Fruit fly (Drosophila melanogaster) whole organism, wandering third instar larva: Measurements from ENCODE around the gene CG12182.

ENCODE experiments used
- Abd-B ChIP-seq: fragments of >200 bp; optimal IDR thresholded peaks from 2 replicates; lab custom pipeline; 2017; ENCODE audit warnings: missing biosample characterization, missing genetic modification characterization
- Hr78 ChIP-seq: fragments of >200 bp; optimal IDR thresholded peaks from 2 replicates; lab custom pipeline; 2017; ENCODE audit warnings: missing biosample characterization, missing genetic modification characterization
- Mio ChIP-seq: sonication (Bioruptor generic); optimal IDR thresholded peaks from 2 replicates; lab custom pipeline; 2016; ENCODE audit warnings: missing biosample characterization, missing genetic modification characterization
- OdsH ChIP-seq: fragments of 200-800 bp; sonication (Bioruptor generic); optimal IDR thresholded peaks from 2 replicates; lab custom pipeline; 2016; ENCODE audit warnings: missing biosample characterization, mild to moderate bottlenecking, missing genetic modification characterization
- dl ChIP-seq, 2 experiments: fragments of 175-275, 200-275 bp in 1 of 2; fragments of 200-275 bp in 1 of 2; sonication (Bioruptor generic); optimal IDR thresholded peaks; lab custom pipeline; 2018; ENCODE audit warnings: mild to moderate bottlenecking in 2 of 2, missing biosample characterization in 2 of 2, missing genetic modification characterization in 2 of 2, moderate library complexity in 2 of 2; ENCODE audit not compliant: partially characterized antibody in 2 of 2, insufficient read depth in 1 of 2
- ey ChIP-seq: fragments of 200-800 bp; sonication (Bioruptor generic); optimal IDR thresholded peaks from 2 replicates; lab custom pipeline; 2016; ENCODE audit warnings: missing biosample characterization, missing genetic modification characterization
- foxo ChIP-seq, 2 experiments: fragments of 200-800 bp; sonication (Bioruptor generic); optimal IDR thresholded peaks; 2 replicates in 1 of 2; 3 replicates in 1 of 2; lab custom pipeline; 2016 to 2017; ENCODE audit warnings: missing biosample characterization in 2 of 2, missing genetic modification characterization in 2 of 2
- fru ChIP-seq: fragments of 200-800 bp; sonication (Bioruptor generic); optimal IDR thresholded peaks from 3 replicates; lab custom pipeline; 2016; ENCODE audit warnings: missing biosample characterization, mild to moderate bottlenecking, missing genetic modification characterization
- h ChIP-seq: fragments of 200-800 bp; sonication (Bioruptor generic); optimal IDR thresholded peaks from 3 replicates; lab custom pipeline; 2016; ENCODE audit warnings: missing biosample characterization, mild to moderate bottlenecking, missing genetic modification characterization
- pan ChIP-seq: fragments of >200 bp; optimal IDR thresholded peaks from 2 replicates; lab custom pipeline; 2017
- psq ChIP-seq: fragments of 200-800 bp; sonication (Bioruptor generic); optimal IDR thresholded peaks from 3 replicates; lab custom pipeline; 2017; ENCODE audit warnings: missing biosample characterization, mild to moderate bottlenecking, missing genetic modification characterization, moderate library complexity
- tai ChIP-seq: sonication (Bioruptor generic); optimal IDR thresholded peaks from 2 replicates; lab custom pipeline; 2016; ENCODE audit warnings: missing biosample characterization, missing genetic modification characterization
- usp ChIP-seq: fragments of >200 bp; optimal IDR thresholded peaks from 2 replicates; lab custom pipeline; 2017; ENCODE audit warnings: missing biosample characterization, missing genetic modification characterization

- TF ChIP-seq psq (GFP tag; lab: Kevin White, UChicago) (no peak), tai (GFP tag; lab: Kevin White, UChicago) (no peak), usp (GFP tag; lab: Kevin White, UChicago) (no peak), pan (no peak), h (no peak), OdsH (GFP tag; lab: Kevin White, UChicago) (no peak), fru (GFP tag; lab: Kevin White, UChicago) (no peak), foxo (GFP tag; optimal IDR thresholded peaks at IDR 0.05; lab: Kevin White, UChicago) (no peak), ey (GFP tag; lab: Kevin White, UChicago) (no peak), Hr78 (GFP tag; lab: Kevin White, UChicago) (no peak), dl (GFP tag; optimal IDR thresholded peaks at IDR 0.05; lab: Kevin White, UChicago; ENCODE audit: insufficient read depth in 1 of 2, partially characterized antibody in 2 of 2) (no peak), Abd-B (no peak), Mio (GFP tag; lab: Kevin White, UChicago) (no peak)
Measured at dm6 chr3L:2629964-2630363, 30.6 kb upstream of the CG12182 start, which contains the start of gene Pxn.
